In genomic region chr2L:20885889-20886507, dm6 we compare ENCODE assay signal across 1 fruit fly cellular context.
TF ChIP-seq lines count a peak whose summit lies in the region.

No protein-coding gene starts in this region.

TF ChIP-seq in whole organism, embryonic, 481 proteins besides CTCF, POLR2A, EP300 and RAD21 (continued from another document):
- TF ChIP-seq grau (tag; optimal IDR thresholded peaks at IDR 0.05; lab: Kevin White, UChicago) = no peak
- peak in 1 of 2 experiments; percentile 21 for TF ChIP-seq Pdp1 (GFP tag; optimal IDR thresholded peaks at IDR 0.05; lab: Kevin White, UChicago)
- no peak for TF ChIP-seq croc (GFP tag; conservative IDR thresholded peaks at IDR 0.05; lab: Robert Waterston, UW)
- TF ChIP-seq Trl (optimal IDR thresholded peaks at IDR 0.05; lab: Kevin White, UChicago) = peak; percentile 31 to 57
- TF ChIP-seq Trl (GFP tag; optimal IDR thresholded peaks at IDR 0.05; lab: Kevin White, UChicago) = no peak
- TF ChIP-seq CG7745 (tag; optimal IDR thresholded peaks at IDR 0.05; lab: Kevin White, UChicago) = no peak
- no peak for TF ChIP-seq chm (GFP tag; IDR thresholded peaks at IDR 0.05; lab: Robert Waterston, UW)
- TF ChIP-seq CG2199 (GFP tag; IDR thresholded peaks at IDR 0.05; lab: Robert Waterston, UW) = 0 out of 3 replicates have a peak, but pooled peaks have one; percentile 43
- no peak for TF ChIP-seq Neu2 (GFP tag; optimal IDR thresholded peaks at IDR 0.05; lab: Kevin White, UChicago; ENCODE audit: borderline replicate concordance)
- peak; percentile 53 for TF ChIP-seq sug (tag; optimal IDR thresholded peaks at IDR 0.05; lab: Kevin White, UChicago)
- TF ChIP-seq crp (GFP tag; optimal IDR thresholded peaks at IDR 0.05; lab: Kevin White, UChicago) = peak in 1 of 2 experiments; percentile 61
- TF ChIP-seq z (GFP tag; IDR thresholded peaks at IDR 0.05; lab: Robert Waterston, UW) = 0 out of 3 replicates have a peak, but pooled peaks have one; percentile 41
- peak; percentile 92 for TF ChIP-seq sd (tag; optimal IDR thresholded peaks at IDR 0.05; lab: Kevin White, UChicago)
- TF ChIP-seq Hmr (GFP tag; optimal IDR thresholded peaks at IDR 0.05; lab: Kevin White, UChicago) = no peak
- no peak for TF ChIP-seq ap (GFP tag; IDR thresholded peaks at IDR 0.05; lab: Robert Waterston, UW)
- no peak for TF ChIP-seq CG2120 (GFP tag; optimal IDR thresholded peaks at IDR 0.05; lab: Kevin White, UChicago)
- peak; percentile 29; the same call in 1 of the 2 replicates for TF ChIP-seq Xrp1 (GFP tag; IDR thresholded peaks at IDR 0.05; lab: Robert Waterston, UW)
- no peak for TF ChIP-seq CG31365 (tag; optimal IDR thresholded peaks at IDR 0.05; lab: Kevin White, UChicago)
- no peak for TF ChIP-seq CG11560 (tag; IDR thresholded peaks at IDR 0.05; lab: Robert Waterston, UW)
- TF ChIP-seq CG7357 (GFP tag; IDR thresholded peaks at IDR 0.05; lab: Robert Waterston, UW) = no peak
- no peak for TF ChIP-seq lilli (GFP tag; optimal IDR thresholded peaks at IDR 0.05; lab: Kevin White, UChicago)
- TF ChIP-seq crol (GFP tag; IDR thresholded peaks at IDR 0.05; lab: Robert Waterston, UW) = 0 out of 2 replicates have a peak, but pooled peaks have one; percentile 12
- TF ChIP-seq CG34376 (GFP tag; optimal IDR thresholded peaks at IDR 0.05; lab: Kevin White, UChicago) = peak; percentile 65
- no peak for TF ChIP-seq CG13296 (GFP tag; optimal IDR thresholded peaks at IDR 0.05; lab: Kevin White, UChicago)
- TF ChIP-seq PHDP (tag; optimal IDR thresholded peaks at IDR 0.05; lab: Kevin White, UChicago) = peak; percentile 26
- no peak for TF ChIP-seq Stat92E (GFP tag; optimal IDR thresholded peaks at IDR 0.05; lab: Kevin White, UChicago)
- TF ChIP-seq fd96Cb (tag; optimal IDR thresholded peaks at IDR 0.05; lab: Kevin White, UChicago) = no peak
- TF ChIP-seq CG14014 (GFP tag; IDR thresholded peaks at IDR 0.05; lab: Robert Waterston, UW) = peak; percentile 10; the same call in 1 of the 2 replicates
- TF ChIP-seq NFAT (GFP tag; IDR thresholded peaks at IDR 0.05; lab: Robert Waterston, UW) = no peak
TF ChIP-seq in whole organism, embryonic: peak in this region for 37.
